Worm (Caenorhabditis elegans) whole organism, L4 larva: ENCODE results near the gene B0416.5.

Experiments
- D1046.2 ChIP-seq: fragments of 200-800 bp; sonication (Bioruptor generic); IDR thresholded peaks from 2 replicates; pipeline ENCODE4 v1.3.6; 2022; ENCODE audit warnings: missing genetic modification characterization, missing compliant biosample characterization
- F10B5.3 ChIP-seq: sonication (generic microtip); optimal IDR thresholded peaks from 2 replicates; lab custom pipeline; 2016; ENCODE audit warnings: mild to moderate bottlenecking, missing genetic modification characterization, missing compliant biosample characterization
- F37D6.2 ChIP-seq: sonication (generic microtip); optimal IDR thresholded peaks from 2 replicates; lab custom pipeline; 2016; ENCODE audit warnings: mild to moderate bottlenecking, missing genetic modification characterization, missing compliant biosample characterization
- F44E2.7 ChIP-seq: fragments of 200-800 bp; sonication (Bioruptor generic); IDR thresholded peaks from 2 replicates; pipeline ENCODE4 v2.1.2; 2022; ENCODE audit warnings: missing genetic modification characterization, missing compliant biosample characterization
- Y75B8A.6 ChIP-seq: fragments of 200-800 bp; sonication (Bioruptor generic); IDR thresholded peaks from 2 replicates; pipeline ENCODE4 v1.3.6; 2022; ENCODE audit warnings: missing genetic modification reagents, missing genetic modification characterization, missing compliant biosample characterization
- ZK546.5 ChIP-seq, 2 experiments: sonication (generic microtip); optimal IDR thresholded peaks; 2 replicates each; lab custom pipeline; 2017; ENCODE audit warnings: missing biosample characterization in 2 of 2, missing genetic modification characterization in 2 of 2
- aha-1 ChIP-seq: fragments of 150-350 bp; peaks from one replicate; lab custom pipeline; 2014; ENCODE audit warnings: missing biosample characterization, missing genetic modification characterization
- arid-1 ChIP-seq: fragments of 200-800 bp; sonication (Bioruptor generic); conservative IDR thresholded peaks from 2 replicates; pipeline ENCODE4 v1.3.6; 2022; ENCODE audit warnings: missing genetic modification reagents, missing genetic modification characterization, missing compliant biosample characterization
- ceh-62 ChIP-seq: sonication (generic microtip); optimal IDR thresholded peaks from 2 replicates; lab custom pipeline; 2017; ENCODE audit warnings: missing biosample characterization, missing genetic modification characterization
- daf-16 ChIP-seq, 3 experiments: sonication (generic microtip); optimal IDR thresholded peaks; 2 replicates each; lab custom pipeline; 2016 to 2017; ENCODE audit warnings: missing genetic modification characterization in 3 of 3, missing genetic modification reagents in 3 of 3, mild to moderate bottlenecking in 2 of 3, missing compliant biosample characterization in 2 of 3, missing biosample characterization in 1 of 3, moderate library complexity in 1 of 3
- daf-19 ChIP-seq: fragments of 200-800 bp; sonication (Bioruptor generic); conservative IDR thresholded peaks from 2 replicates; pipeline ENCODE4 v1.3.6; 2022; ENCODE audit warnings: missing genetic modification characterization, missing compliant biosample characterization
- dmd-6 ChIP-seq: fragments of 200-800 bp; sonication (Bioruptor generic); IDR thresholded peaks from 2 replicates; pipeline ENCODE4 v1.3.6; 2022; ENCODE audit warnings: missing genetic modification reagents, missing genetic modification characterization, missing compliant biosample characterization
- dmd-9 ChIP-seq: fragments of 200-800 bp; sonication (Bioruptor generic); IDR thresholded peaks from 2 replicates; pipeline ENCODE4 v1.3.6; 2022; ENCODE audit warnings: missing genetic modification reagents, missing genetic modification characterization, missing compliant biosample characterization
- duxl-1 ChIP-seq: sonication (generic microtip); optimal IDR thresholded peaks from 2 replicates; lab custom pipeline; 2016; ENCODE audit warnings: mild to moderate bottlenecking, missing genetic modification characterization, moderate library complexity, missing compliant biosample characterization; ENCODE audit not compliant: poor library complexity
- dve-1 ChIP-seq: sonication (generic microtip); optimal IDR thresholded peaks from 2 replicates; lab custom pipeline; 2017; ENCODE audit warnings: antibody characterized with exemption, mild to moderate bottlenecking, missing genetic modification characterization, missing compliant biosample characterization; ENCODE audit not compliant: insufficient read depth
- gei-8 ChIP-seq: fragments of 200-800 bp; sonication (Bioruptor generic); optimal IDR thresholded peaks from 2 replicates; lab custom pipeline; 2018; ENCODE audit warnings: mild to moderate bottlenecking, missing genetic modification characterization, missing compliant biosample characterization
- hlh-11 ChIP-seq: fragments of 200-800 bp; sonication (Bioruptor generic); optimal IDR thresholded peaks from 2 replicates; lab custom pipeline; 2018; ENCODE audit warnings: mild to moderate bottlenecking, missing genetic modification characterization, missing compliant biosample characterization
- lin-13 ChIP-seq: fragments of 150-350 bp; optimal IDR thresholded peaks from 2 replicates; lab custom pipeline; 2014; ENCODE audit warnings: missing biosample characterization, missing genetic modification reagents, missing genetic modification characterization
- lin-38 ChIP-seq: fragments of 200-800 bp; sonication (Bioruptor generic); IDR thresholded peaks from 2 replicates; pipeline ENCODE4 v1.3.6; 2022; ENCODE audit warnings: missing genetic modification reagents, missing genetic modification characterization, missing compliant biosample characterization
- nhr-25 ChIP-seq: sonication (generic microtip); optimal IDR thresholded peaks from 2 replicates; lab custom pipeline; 2017; ENCODE audit warnings: missing genetic modification characterization, mild to moderate bottlenecking, missing compliant biosample characterization, antibody characterized with exemption, moderate library complexity, borderline replicate concordance; ENCODE audit not compliant: insufficient read depth
- nhr-28 ChIP-seq: fragments of 150-350 bp; optimal IDR thresholded peaks from 2 replicates; lab custom pipeline; 2014; ENCODE audit warnings: missing biosample characterization, missing genetic modification characterization
- nhr-41 ChIP-seq: fragments of 200-800 bp; sonication (Bioruptor generic); IDR thresholded peaks from 2 replicates; pipeline ENCODE4 v1.3.6; 2022; ENCODE audit warnings: missing genetic modification reagents, missing genetic modification characterization, missing compliant biosample characterization
- nhr-6 ChIP-seq: fragments of 150-350 bp; optimal IDR thresholded peaks from 2 replicates; lab custom pipeline; 2014; ENCODE audit warnings: missing biosample characterization, missing genetic modification characterization
- nhr-77 ChIP-seq: fragments of 150-350 bp; optimal IDR thresholded peaks from 2 replicates; lab custom pipeline; 2014; ENCODE audit warnings: missing biosample characterization, missing genetic modification characterization
- pha-4 ChIP-seq, 2 experiments: fragments of 150-350 bp in 1 of 2; fragments of 200-800 bp in 1 of 2; sonication (Bioruptor generic) in 1 of 2; IDR thresholded peaks in 1 of 2; optimal IDR thresholded peaks in 1 of 2; 2 replicates each; pipeline versions ENCODE4 v1.3.6 to Lab custom; 2014 to 2022; ENCODE audit warnings: missing genetic modification characterization in 2 of 2, missing genetic modification reagents in 2 of 2, missing biosample characterization in 1 of 2, missing compliant biosample characterization in 1 of 2
- php-3 ChIP-seq: fragments of 200-800 bp; sonication (Bioruptor generic); IDR thresholded peaks from 2 replicates; pipeline ENCODE4 v1.3.6; 2022; ENCODE audit warnings: missing genetic modification reagents, missing genetic modification characterization, missing compliant biosample characterization
- pqm-1 ChIP-seq: sonication (generic microtip); optimal IDR thresholded peaks from 2 replicates; lab custom pipeline; 2017; ENCODE audit warnings: missing biosample characterization, missing genetic modification characterization
- sdz-12 ChIP-seq: fragments of 200-800 bp; sonication (Bioruptor generic); optimal IDR thresholded peaks from 2 replicates; lab custom pipeline; 2018; ENCODE audit warnings: mild to moderate bottlenecking, missing genetic modification characterization, missing compliant biosample characterization
- skn-1 ChIP-seq: fragments of 150-350 bp; optimal IDR thresholded peaks from 2 replicates; lab custom pipeline; 2014; ENCODE audit warnings: missing biosample characterization, missing genetic modification characterization
- spr-1 ChIP-seq: sonication (generic microtip); optimal IDR thresholded peaks from 2 replicates; lab custom pipeline; 2016; ENCODE audit warnings: mild to moderate bottlenecking, missing genetic modification characterization, missing compliant biosample characterization
- spr-3 ChIP-seq: fragments of 200-800 bp; sonication (Bioruptor generic); optimal IDR thresholded peaks from 2 replicates; lab custom pipeline; 2018; ENCODE audit warnings: mild to moderate bottlenecking, missing genetic modification characterization, missing compliant biosample characterization
- unc-62 ChIP-seq, 3 experiments: fragments of 150-350 bp in 1 of 3; sonication (generic microtip); optimal IDR thresholded peaks in 2 of 3; peaks in 1 of 3; 1 replicate in 1 of 3; 2 replicates in 2 of 3; lab custom pipeline; 2014 to 2017; ENCODE audit warnings: missing biosample characterization in 3 of 3, missing genetic modification characterization in 3 of 3, missing genetic modification reagents in 3 of 3, missing genotype in 1 of 3
- vab-7 ChIP-seq: fragments of 200-800 bp; sonication (Bioruptor generic); IDR thresholded peaks from 2 replicates; pipeline ENCODE4 v1.3.6; 2022; ENCODE audit warnings: missing genetic modification reagents, missing genetic modification characterization, missing compliant biosample characterization
- zag-1 ChIP-seq: fragments of 150-350 bp; optimal IDR thresholded peaks from 2 replicates; lab custom pipeline; 2014; ENCODE audit warnings: missing biosample characterization, missing genetic modification characterization
- zfp-2 ChIP-seq: sonication (generic microtip); optimal IDR thresholded peaks from 2 replicates; lab custom pipeline; 2016; ENCODE audit warnings: mild to moderate bottlenecking, missing genetic modification characterization, missing compliant biosample characterization
- zfp-3 ChIP-seq: fragments of 200-800 bp; sonication (Bioruptor generic); conservative IDR thresholded peaks from 2 replicates; pipeline ENCODE4 v1.3.6; 2022; ENCODE audit warnings: missing genetic modification reagents, missing genetic modification characterization, missing compliant biosample characterization
- ztf-11 ChIP-seq: fragments of 150-350 bp; optimal IDR thresholded peaks from 2 replicates; lab custom pipeline; 2014; ENCODE audit warnings: missing biosample characterization, missing genetic modification characterization

Gene B0416.5

DNA sequence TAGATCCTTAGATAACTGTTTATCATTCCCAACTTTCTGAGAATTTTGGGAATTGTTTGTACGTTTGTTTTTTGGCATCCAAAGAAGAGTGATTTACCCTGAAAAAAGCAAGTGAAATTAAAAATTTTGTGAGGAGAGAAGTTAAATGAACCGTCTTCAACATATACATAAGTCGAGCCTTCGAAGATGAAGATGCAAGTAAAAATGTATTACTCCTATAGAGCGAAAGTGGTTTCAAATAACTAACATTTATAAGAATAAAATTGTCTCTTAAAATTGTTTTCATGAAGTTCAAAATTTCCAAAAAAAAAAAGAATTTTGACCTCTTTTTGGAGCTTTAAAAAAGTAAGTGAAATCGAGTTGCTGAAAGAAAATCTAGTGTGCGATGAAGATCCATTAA is 3.9 kb upstream of the B0416.5 start, which contains the start of gene B0416.10:
TSS of gene B0416.10 (minus strand) at position 101 of the 400 bp plus-strand sequence.
- TF ChIP-seq gei-8 (GFP tag; lab: Kevin White, UChicago) (no peak), zfp-2 (tag; lab: Kevin White, UChicago) (no peak), vab-7 (GFP tag; lab: Robert Waterston, UW) (no peak), hlh-11 (tag; lab: Kevin White, UChicago) (no peak), sdz-12 (GFP tag; lab: Kevin White, UChicago) (no peak), lin-38 (GFP tag; lab: Robert Waterston, UW) (no peak), Y75B8A.6 (GFP tag; lab: Robert Waterston, UW) (no peak), ceh-62 (no peak), dmd-9 (GFP tag; lab: Robert Waterston, UW) (no peak), spr-3 (GFP tag; lab: Kevin White, UChicago) (no peak), skn-1 (no peak), nhr-6 (no peak), D1046.2 (GFP tag; lab: Robert Waterston, UW) (no peak), nhr-25 (no peak), zag-1 (tag; lab: Kevin White, UChicago) (no peak), spr-1 (tag; lab: Kevin White, UChicago) (no peak), daf-19 (GFP tag; lab: Robert Waterston, UW) (no peak), duxl-1 (tag; lab: Kevin White, UChicago) (no peak)

DNA sequence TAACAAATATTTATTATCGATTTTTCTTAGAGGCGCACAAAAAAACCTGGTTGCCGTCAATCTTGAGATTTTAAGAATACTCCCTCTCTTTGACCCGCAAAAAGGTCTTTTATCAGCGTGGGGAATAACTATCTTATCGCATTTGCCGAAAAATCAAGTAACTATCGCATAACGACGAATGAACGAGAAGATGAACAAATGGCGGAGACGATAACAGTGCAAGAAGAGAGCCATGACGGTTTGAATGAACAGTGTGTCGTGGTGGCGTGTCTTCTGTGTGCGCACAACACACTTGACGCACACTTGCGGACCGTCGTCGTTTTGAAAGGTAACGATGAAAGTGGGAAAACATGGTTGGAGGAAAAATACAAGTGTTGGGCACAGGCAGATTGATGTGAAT is 1.2 kb upstream of the B0416.5 start:
- peak; percentile 18 for TF ChIP-seq lin-13 (GFP tag; lab: Kevin White, UChicago)
- peak; percentile 82 for TF ChIP-seq dmd-6 (GFP tag; lab: Robert Waterston, UW)
- no peak for TF ChIP-seq daf-16 (GFP tag; optimal IDR thresholded peaks at IDR 0.05; lab: Kevin White, UChicago)
- TF ChIP-seq daf-16 (tag; optimal IDR thresholded peaks at IDR 0.05; lab: Kevin White, UChicago): no peak
- peak; percentile 80 for TF ChIP-seq pqm-1
- peak; percentile 52; the same call in 1 of the 2 replicates for TF ChIP-seq nhr-41 (GFP tag; lab: Robert Waterston, UW)
- peak; percentile 87 for TF ChIP-seq dve-1 (tag; lab: Kevin White, UChicago)
- TF ChIP-seq aha-1: peak; percentile 94
- TF ChIP-seq pha-4 (GFP tag; IDR thresholded peaks at IDR 0.05; lab: Robert Waterston, UW): 0 out of 2 replicates have a peak, but pooled peaks have one; percentile 35
- no peak for TF ChIP-seq pha-4 (tag; optimal IDR thresholded peaks at IDR 0.05; lab: Kevin White, UChicago)
- peak; percentile 25 for TF ChIP-seq nhr-77 (tag; lab: Kevin White, UChicago)
- peak in 1 of 2 experiments; percentile 43 for TF ChIP-seq unc-62 (GFP tag; optimal IDR thresholded peaks at IDR 0.05 in 1 of 2; lab: Kevin White, UChicago)
- no peak for TF ChIP-seq unc-62 (tag; optimal IDR thresholded peaks at IDR 0.05; lab: Kevin White, UChicago)
- peak; percentile 75 for TF ChIP-seq nhr-28
- peak; percentile 51 for TF ChIP-seq nhr-6
- TF ChIP-seq F44E2.7 (GFP tag; lab: Robert Waterston, UW): no peak
- no peak for TF ChIP-seq ZK546.5 (tag; optimal IDR thresholded peaks at IDR 0.05; lab: Kevin White, UChicago)

ce11 chrX:9268373-9268772 is 2.3 kb downstream of the B0416.5 start:
- TF ChIP-seq dve-1 (tag; lab: Kevin White, UChicago): peak; percentile 4
- TF ChIP-seq ztf-11 (tag; lab: Kevin White, UChicago): no peak
- no peak for TF ChIP-seq hlh-11 (tag; lab: Kevin White, UChicago)
- TF ChIP-seq unc-62 (GFP tag; optimal IDR thresholded peaks at IDR 0.05 in 1 of 2; lab: Kevin White, UChicago): peak in 1 of 2 experiments; percentile 93
- TF ChIP-seq unc-62 (tag; optimal IDR thresholded peaks at IDR 0.05; lab: Kevin White, UChicago): no peak
- no peak for TF ChIP-seq arid-1 (GFP tag; lab: Robert Waterston, UW)
- TF ChIP-seq spr-3 (GFP tag; lab: Kevin White, UChicago): no peak
- TF ChIP-seq F37D6.2 (tag; lab: Kevin White, UChicago): no peak
- TF ChIP-seq zfp-3 (GFP tag; lab: Robert Waterston, UW): 0 out of 2 replicates have a peak, but pooled peaks have one; percentile 48
- TF ChIP-seq php-3 (GFP tag; lab: Robert Waterston, UW): 0 out of 2 replicates have a peak, but pooled peaks have one; percentile 32
- peak; percentile 22 for TF ChIP-seq F10B5.3
- TF ChIP-seq lin-38 (GFP tag; lab: Robert Waterston, UW): no peak
